Fruit fly (Drosophila melanogaster) whole organism, embryonic: Measurements from ENCODE around the gene CG5399.

Source experiments
- Atf-2 ChIP-seq: fragments of 200-800 bp; sonication (Bioruptor generic); optimal IDR thresholded peaks from 2 replicates; lab custom pipeline; 2016; ENCODE audit warnings: missing biosample characterization, missing genetic modification characterization
- Blimp-1 ChIP-seq: fragments of 200-800 bp; sonication (Bioruptor generic); optimal IDR thresholded peaks from 3 replicates; lab custom pipeline; 2018; ENCODE audit warnings: missing biosample characterization, missing genetic modification characterization, mild to moderate bottlenecking, moderate library complexity, missing genetic modification reagents
- CG1024 ChIP-seq: fragments of 200-800 bp; sonication (Bioruptor generic); IDR thresholded peaks from 2 replicates; pipeline ENCODE4 v1.3.6; 2022; ENCODE audit warnings: missing biosample characterization, missing genetic modification characterization
- CG10431 ChIP-seq: fragments of 200-800 bp; sonication (Bioruptor generic); optimal IDR thresholded peaks from 3 replicates; lab custom pipeline; 2018; ENCODE audit warnings: missing biosample characterization, mild to moderate bottlenecking, missing genetic modification characterization
- CG10462 ChIP-seq: fragments of 200-800 bp; sonication (Bioruptor generic); optimal IDR thresholded peaks from 2 replicates; lab custom pipeline; 2016; ENCODE audit warnings: missing biosample characterization, missing genetic modification characterization
- CG10979 ChIP-seq: fragments of 200-800 bp; sonication (Bioruptor generic); optimal IDR thresholded peaks from 2 replicates; lab custom pipeline; 2018; ENCODE audit warnings: missing biosample characterization, mild to moderate bottlenecking, missing genetic modification characterization, moderate library complexity
- CG12104 ChIP-seq: fragments of 200-800 bp; sonication (Bioruptor generic); optimal IDR thresholded peaks from 3 replicates; lab custom pipeline; 2016; ENCODE audit warnings: missing biosample characterization, missing genetic modification characterization
- CG13424 ChIP-seq: fragments of 200-800 bp; sonication (Bioruptor generic); optimal IDR thresholded peaks from 2 replicates; lab custom pipeline; 2019; ENCODE audit warnings: missing biosample characterization, mild to moderate bottlenecking, missing genetic modification characterization, moderate library complexity
- CG16813 ChIP-seq: fragments of 200-800 bp; sonication (Bioruptor generic); IDR thresholded peaks from 3 replicates; pipeline ENCODE4 v1.3.6; 2022; ENCODE audit warnings: missing biosample characterization, missing genetic modification characterization; ENCODE audit not compliant: partially characterized antibody
- CG18262 ChIP-seq: fragments of 200-800 bp; optimal IDR thresholded peaks from 3 replicates; lab custom pipeline; 2019; ENCODE audit warnings: missing biosample characterization, mild to moderate bottlenecking, missing genetic modification characterization, moderate library complexity
- CG2678 ChIP-seq: fragments of 200-800 bp; sonication (Bioruptor generic); optimal IDR thresholded peaks from 3 replicates; lab custom pipeline; 2019; ENCODE audit warnings: missing biosample characterization, mild to moderate bottlenecking, missing genetic modification characterization, moderate library complexity
- CG30020 ChIP-seq: fragments of 200-800 bp; optimal IDR thresholded peaks from 2 replicates; lab custom pipeline; 2019; ENCODE audit warnings: missing biosample characterization, mild to moderate bottlenecking, missing genetic modification characterization, moderate library complexity
- CG33557 ChIP-seq: fragments of 200-800 bp; sonication (Bioruptor generic); optimal IDR thresholded peaks from 2 replicates; lab custom pipeline; 2019; ENCODE audit warnings: missing biosample characterization, mild to moderate bottlenecking, missing genetic modification characterization, moderate library complexity
- CG4328 ChIP-seq: fragments of 200-800 bp; sonication (Bioruptor generic); optimal IDR thresholded peaks from 3 replicates; lab custom pipeline; 2017; ENCODE audit warnings: missing biosample characterization, missing genetic modification reagents, missing genetic modification characterization
- CG4730 ChIP-seq: fragments of 200-800 bp; sonication (Bioruptor generic); IDR thresholded peaks from 2 replicates; pipeline ENCODE4 v1.3.6; 2022; ENCODE audit warnings: missing biosample characterization, missing genetic modification characterization
- CG4820 ChIP-seq: fragments of 200-800 bp; sonication (Bioruptor generic); optimal IDR thresholded peaks from 3 replicates; lab custom pipeline; 2016; ENCODE audit warnings: missing biosample characterization, missing genetic modification characterization
- CG4854 ChIP-seq: fragments of 200-800 bp; sonication (Bioruptor generic); optimal IDR thresholded peaks from 2 replicates; lab custom pipeline; 2016; ENCODE audit warnings: missing biosample characterization, missing genetic modification characterization, inconsistent platforms
- CG7839 ChIP-seq: fragments of 200-800 bp; sonication (Bioruptor generic); optimal IDR thresholded peaks from 3 replicates; lab custom pipeline; 2018; ENCODE audit warnings: missing biosample characterization, mild to moderate bottlenecking, missing genetic modification characterization, moderate library complexity
- CG8388 ChIP-seq: fragments of 200-800 bp; sonication (Bioruptor generic); optimal IDR thresholded peaks from 2 replicates; lab custom pipeline; 2019; ENCODE audit warnings: missing biosample characterization, mild to moderate bottlenecking, missing genetic modification characterization, moderate library complexity
- CG8924 ChIP-seq: fragments of 200-800 bp; optimal IDR thresholded peaks from 3 replicates; lab custom pipeline; 2019; ENCODE audit warnings: missing biosample characterization, mild to moderate bottlenecking, missing genetic modification characterization, moderate library complexity
- CG9437 ChIP-seq: fragments of 200-800 bp; sonication (Bioruptor generic); optimal IDR thresholded peaks from 2 replicates; lab custom pipeline; 2018; ENCODE audit warnings: missing biosample characterization, mild to moderate bottlenecking, missing genetic modification characterization
- HLH4C ChIP-seq: fragments of 200-800 bp; sonication (Bioruptor generic); IDR thresholded peaks from 3 replicates; pipeline ENCODE4 v1.3.6; 2022; ENCODE audit warnings: missing biosample characterization, missing genetic modification characterization; ENCODE audit not compliant: partially characterized antibody
- HmgZ ChIP-seq: fragments of 200-800 bp; sonication (Bioruptor generic); optimal IDR thresholded peaks from 2 replicates; lab custom pipeline; 2018; ENCODE audit warnings: missing biosample characterization, mild to moderate bottlenecking, missing genetic modification characterization
- Jarid2 ChIP-seq: fragments of 200-800 bp; sonication (Bioruptor generic); optimal IDR thresholded peaks from 3 replicates; lab custom pipeline; 2017; ENCODE audit warnings: mild to moderate bottlenecking, missing biosample characterization, missing genetic modification reagents, missing genetic modification characterization
- Poxn ChIP-seq: fragments of 200-800 bp; sonication (Bioruptor generic); IDR thresholded peaks from 2 replicates; pipeline ENCODE4 v1.3.6; 2022; ENCODE audit warnings: missing biosample characterization, missing genetic modification characterization
- Sox100B ChIP-seq: fragments of 200-800 bp; sonication (Bioruptor generic); optimal IDR thresholded peaks from 3 replicates; lab custom pipeline; 2018; ENCODE audit warnings: missing biosample characterization, mild to moderate bottlenecking, missing genetic modification characterization
- Sox102F ChIP-seq: fragments of 200-800 bp; sonication (Bioruptor generic); optimal IDR thresholded peaks from 2 replicates; lab custom pipeline; 2018; ENCODE audit warnings: missing biosample characterization, mild to moderate bottlenecking, missing genetic modification characterization, moderate library complexity
- Ssrp ChIP-seq: fragments of 200-800 bp; sonication (Bioruptor generic); optimal IDR thresholded peaks from 2 replicates; lab custom pipeline; 2018; ENCODE audit warnings: missing biosample characterization, mild to moderate bottlenecking, missing genetic modification characterization, moderate library complexity
- Tbp ChIP-seq: fragments of >200 bp; optimal IDR thresholded peaks from 2 replicates; lab custom pipeline; 2018; ENCODE audit warnings: missing biosample characterization, missing genetic modification characterization
- Xrp1 ChIP-seq: fragments of 200-800 bp; sonication (Bioruptor generic); IDR thresholded peaks from 2 replicates; pipeline ENCODE4 v1.3.6; 2022; ENCODE audit warnings: missing biosample characterization, missing genetic modification characterization
- bsh ChIP-seq, 2 experiments: fragments of 200-800 bp; sonication (Bioruptor generic); optimal IDR thresholded peaks; 2 replicates each; lab custom pipeline; 2017 to 2018; ENCODE audit warnings: mild to moderate bottlenecking in 2 of 2, missing biosample characterization in 2 of 2, missing genetic modification characterization in 2 of 2, moderate library complexity in 1 of 2
- chinmo ChIP-seq: fragments of 200-800 bp; sonication (Bioruptor generic); IDR thresholded peaks from 4 replicates; pipeline ENCODE4 v1.3.6; 2022; ENCODE audit warnings: missing biosample characterization, missing genetic modification characterization; ENCODE audit not compliant: partially characterized antibody
- crp ChIP-seq, 2 experiments: fragments of 200-800 bp; sonication (Bioruptor generic); optimal IDR thresholded peaks; 2 replicates in 1 of 2; 3 replicates in 1 of 2; lab custom pipeline; 2017; ENCODE audit warnings: missing biosample characterization in 2 of 2, missing genetic modification characterization in 2 of 2, mild to moderate bottlenecking in 1 of 2, moderate library complexity in 1 of 2
- dmrt11E ChIP-seq: fragments of 200-800 bp; sonication (Bioruptor generic); optimal IDR thresholded peaks from 3 replicates; lab custom pipeline; 2018; ENCODE audit warnings: missing biosample characterization, mild to moderate bottlenecking, missing genetic modification characterization, moderate library complexity
- fd102C ChIP-seq: fragments of 200-800 bp; sonication (Bioruptor generic); optimal IDR thresholded peaks from 2 replicates; lab custom pipeline; 2018; ENCODE audit warnings: missing biosample characterization, mild to moderate bottlenecking, missing genetic modification characterization, moderate library complexity
- gem ChIP-seq: fragments of 200-800 bp; sonication (Bioruptor generic); optimal IDR thresholded peaks from 2 replicates; lab custom pipeline; 2019; ENCODE audit warnings: missing biosample characterization, mild to moderate bottlenecking, missing genetic modification characterization, moderate library complexity
- gsb-n ChIP-seq: fragments of 200-800 bp; sonication (Bioruptor generic); optimal IDR thresholded peaks from 3 replicates; lab custom pipeline; 2018; ENCODE audit warnings: missing biosample characterization, mild to moderate bottlenecking, missing genetic modification characterization
- jigr1 ChIP-seq: fragments of 200-800 bp; sonication (Bioruptor generic); IDR thresholded peaks from 3 replicates; pipeline ENCODE4 v1.3.6; 2022; ENCODE audit warnings: missing biosample characterization, missing genetic modification characterization
- lbe ChIP-seq: fragments of 200-800 bp; sonication (Bioruptor generic); optimal IDR thresholded peaks from 2 replicates; lab custom pipeline; 2016; ENCODE audit warnings: missing biosample characterization, mild to moderate bottlenecking, missing genetic modification characterization
- mam ChIP-seq: fragments of 200-800 bp; sonication (Bioruptor generic); optimal IDR thresholded peaks from 3 replicates; lab custom pipeline; 2016; ENCODE audit warnings: missing biosample characterization, missing genetic modification characterization
- repo ChIP-seq: fragments of 200-800 bp; sonication (Bioruptor generic); optimal IDR thresholded peaks from 2 replicates; lab custom pipeline; 2016; ENCODE audit warnings: missing biosample characterization, missing genetic modification characterization
- sd ChIP-seq: fragments of 200-800 bp; sonication (Bioruptor generic); optimal IDR thresholded peaks from 3 replicates; lab custom pipeline; 2018; ENCODE audit warnings: missing biosample characterization, mild to moderate bottlenecking, missing genetic modification characterization, moderate library complexity
- stc ChIP-seq: fragments of 200-800 bp; sonication (Bioruptor generic); IDR thresholded peaks from 2 replicates; pipeline ENCODE4 v1.3.6; 2022; ENCODE audit warnings: missing biosample characterization, missing genetic modification characterization
- unpg ChIP-seq: fragments of 200-800 bp; sonication (Bioruptor generic); optimal IDR thresholded peaks from 3 replicates; lab custom pipeline; 2018; ENCODE audit warnings: missing biosample characterization, mild to moderate bottlenecking, missing genetic modification characterization, moderate library complexity
- vfl ChIP-seq: fragments of 200-800 bp; sonication (Bioruptor generic); optimal IDR thresholded peaks from 2 replicates; lab custom pipeline; 2016; ENCODE audit warnings: missing biosample characterization, missing genetic modification characterization
- wek ChIP-seq: fragments of 200-800 bp; sonication (Bioruptor generic); optimal IDR thresholded peaks from 3 replicates; lab custom pipeline; 2018; ENCODE audit warnings: missing biosample characterization, mild to moderate bottlenecking, missing genetic modification characterization, moderate library complexity
- zen2 ChIP-seq: fragments of 200-800 bp; sonication (Bioruptor generic); IDR thresholded peaks from 3 replicates; pipeline ENCODE4 v1.3.6; 2022; ENCODE audit warnings: missing biosample characterization, missing genetic modification characterization; ENCODE audit not compliant: partially characterized antibody

Gene CG5399

DNA sequence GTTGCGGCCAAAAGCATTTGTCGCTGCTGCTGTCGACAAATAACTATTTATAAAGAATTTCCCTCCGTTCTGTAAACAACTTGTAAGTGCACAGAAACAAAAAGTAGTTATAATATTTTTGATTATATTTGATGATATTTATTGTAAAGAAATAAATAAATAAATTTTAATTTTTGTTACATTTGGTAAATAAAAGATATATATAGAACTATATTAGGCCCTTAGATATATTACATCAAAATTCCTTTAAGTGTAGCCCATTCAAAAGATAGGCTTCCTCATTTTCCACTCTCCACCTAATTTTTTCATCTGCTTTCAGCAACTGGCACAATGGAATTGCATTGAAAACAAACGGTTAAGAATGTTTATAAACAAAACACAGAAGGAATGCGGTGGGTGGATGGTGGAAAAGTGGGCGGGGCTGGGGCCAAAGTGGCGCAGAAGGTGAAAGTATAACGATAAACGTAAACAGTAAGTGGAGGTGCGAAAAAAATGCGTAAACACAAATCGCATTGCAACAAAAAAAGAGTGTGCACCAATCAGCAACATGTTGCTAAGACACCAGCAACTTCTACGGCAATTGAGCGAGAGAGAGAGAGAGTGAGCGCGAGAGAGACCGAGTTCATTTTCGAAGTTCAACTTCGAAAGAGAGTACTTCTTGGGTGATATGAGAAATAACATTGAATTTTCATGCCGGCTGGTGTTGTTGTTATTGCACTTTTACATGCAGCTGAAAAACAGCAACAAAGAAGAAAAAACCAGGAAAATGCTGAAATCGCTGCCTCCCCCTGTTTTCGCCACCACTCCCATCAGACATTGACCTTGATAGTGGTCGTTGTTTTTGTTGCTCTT lies 30.5 kb upstream of the CG5399 start (continued):
- TF ChIP-seq CG2678 (tag; lab: Kevin White, UChicago) (peak; percentile 16), jigr1 (GFP tag; lab: Robert Waterston, UW) (no peak), CG10462 (no peak), Tbp (GFP tag; lab: Kevin White, UChicago) (no peak), CG1024 (no peak), Sox100B (GFP tag; lab: Kevin White, UChicago) (peak; percentile 15), zen2 (GFP tag; lab: Robert Waterston, UW) (peak; percentile 29; the same call in 1 of the 3 replicates), CG4820 (GFP tag; lab: Kevin White, UChicago) (no peak), CG10979 (tag; lab: Kevin White, UChicago) (peak; percentile 50), fd102C (no peak), HmgZ (no peak), chinmo (GFP tag; lab: Robert Waterston, UW) (peak; percentile 81; the same call in 1 of the 4 replicates), CG30020 (no peak), unpg (GFP tag; lab: Kevin White, UChicago) (peak; percentile 36), CG13424 (tag; lab: Kevin White, UChicago) (no peak), CG33557 (GFP tag; lab: Kevin White, UChicago) (no peak), mam (GFP tag; lab: Kevin White, UChicago) (no peak), lbe (GFP tag; lab: Kevin White, UChicago) (no peak), CG9437 (peak; percentile 28), gem (tag; lab: Kevin White, UChicago) (peak; percentile 63), Ssrp (no peak), stc (GFP tag; lab: Robert Waterston, UW) (no peak), CG18262 (tag; lab: Kevin White, UChicago) (peak; percentile 61), dmrt11E (peak; percentile 56), Atf-2 (GFP tag; lab: Kevin White, UChicago) (no peak), Blimp-1 (GFP tag; lab: Kevin White, UChicago) (peak; percentile 49), CG16813 (GFP tag; lab: Robert Waterston, UW) (no peak), sd (tag; lab: Kevin White, UChicago) (peak; percentile 73), HLH4C (no peak), vfl (no peak), Jarid2 (GFP tag; lab: Kevin White, UChicago) (peak; percentile 10), bsh (GFP tag; optimal IDR thresholded peaks at IDR 0.05; lab: Kevin White, UChicago) (peak; percentile 11 to 43), repo (GFP tag; lab: Kevin White, UChicago) (no peak), wek (GFP tag; lab: Kevin White, UChicago) (no peak), crp (GFP tag; optimal IDR thresholded peaks at IDR 0.05; lab: Kevin White, UChicago) (no peak), CG8388 (GFP tag; lab: Kevin White, UChicago) (peak; percentile 46), Poxn (GFP tag; lab: Robert Waterston, UW) (no peak), CG4854 (GFP tag; lab: Kevin White, UChicago) (no peak), Sox102F (GFP tag; lab: Kevin White, UChicago) (peak; percentile 20), gsb-n (tag; lab: Kevin White, UChicago) (peak; percentile 16), CG4730 (GFP tag; lab: Robert Waterston, UW) (no peak), CG8924 (tag; lab: Kevin White, UChicago) (peak; percentile 4), CG10431 (no peak), CG12104 (GFP tag; lab: Kevin White, UChicago) (no peak), CG4328 (GFP tag; lab: Kevin White, UChicago) (no peak), Xrp1 (peak; percentile 15; the same call in 1 of the 2 replicates), CG7839 (tag; lab: Kevin White, UChicago) (peak; percentile 44)
